Fruit fly (Drosophila melanogaster) whole organism, embryonic: Measurements from ENCODE around the gene sordd2.

Experiments used
- Bgb ChIP-seq: fragments of 200-800 bp; sonication (Bioruptor generic); IDR thresholded peaks from 2 replicates; pipeline ENCODE4 v1.3.6; 2022; ENCODE audit warnings: missing biosample characterization, missing genetic modification characterization; ENCODE audit not compliant: partially characterized antibody
- CG10462 ChIP-seq: fragments of 200-800 bp; sonication (Bioruptor generic); optimal IDR thresholded peaks from 2 replicates; lab custom pipeline; 2016; ENCODE audit warnings: missing biosample characterization, missing genetic modification characterization
- CG10959 ChIP-seq: fragments of 200-800 bp; sonication (Bioruptor generic); IDR thresholded peaks from 2 replicates; pipeline ENCODE4 v1.3.6; 2022; ENCODE audit warnings: missing biosample characterization, missing genetic modification characterization
- CG12769 ChIP-seq: fragments of 200-800 bp; sonication (Bioruptor generic); optimal IDR thresholded peaks from 2 replicates; lab custom pipeline; 2019; ENCODE audit warnings: missing biosample characterization, mild to moderate bottlenecking, missing genetic modification characterization, moderate library complexity
- CG17385 ChIP-seq: fragments of 200-800 bp; sonication (Bioruptor generic); optimal IDR thresholded peaks from 3 replicates; lab custom pipeline; 2018; ENCODE audit warnings: missing biosample characterization, mild to moderate bottlenecking, missing genetic modification characterization
- CG4282 ChIP-seq: fragments of 200-800 bp; sonication (Bioruptor generic); optimal IDR thresholded peaks from 2 replicates; lab custom pipeline; 2016; ENCODE audit warnings: missing biosample characterization, missing genetic modification characterization
- CG6254 ChIP-seq: fragments of 200-800 bp; sonication (Bioruptor generic); optimal IDR thresholded peaks from 3 replicates; lab custom pipeline; 2017; ENCODE audit warnings: mild to moderate bottlenecking, missing biosample characterization, missing genetic modification reagents, missing genetic modification characterization
- CG6272 ChIP-seq: fragments of 200-800 bp; sonication (Bioruptor generic); IDR thresholded peaks from 2 replicates; pipeline ENCODE4 v1.3.6; 2022; ENCODE audit warnings: missing biosample characterization, missing genetic modification characterization
- CG6654 ChIP-seq: fragments of 200-800 bp; sonication (Bioruptor generic); optimal IDR thresholded peaks from 2 replicates; lab custom pipeline; 2017; ENCODE audit warnings: missing biosample characterization, mild to moderate bottlenecking, missing genetic modification characterization
- CG7372 ChIP-seq: fragments of 200-800 bp; sonication (Bioruptor generic); IDR thresholded peaks from 2 replicates; pipeline ENCODE4 v1.3.6; 2022; ENCODE audit warnings: missing biosample characterization, missing genetic modification characterization
- CG8089 ChIP-seq: fragments of 200-800 bp; sonication (Bioruptor generic); optimal IDR thresholded peaks from 3 replicates; lab custom pipeline; 2016; ENCODE audit warnings: missing biosample characterization, missing genetic modification characterization
- CG8281 ChIP-seq: fragments of 200-800 bp; sonication (Bioruptor generic); optimal IDR thresholded peaks from 2 replicates; lab custom pipeline; 2018; ENCODE audit warnings: missing biosample characterization, mild to moderate bottlenecking, missing genetic modification characterization, moderate library complexity
- CG8765 ChIP-seq: fragments of 200-800 bp; sonication (Bioruptor generic); IDR thresholded peaks from 2 replicates; pipeline ENCODE4 v1.3.6; 2022; ENCODE audit warnings: missing biosample characterization, missing genetic modification characterization
- Camta ChIP-seq: fragments of 200-800 bp; sonication (Bioruptor generic); optimal IDR thresholded peaks from 2 replicates; lab custom pipeline; 2016; ENCODE audit warnings: missing biosample characterization, missing genetic modification characterization
- D19A ChIP-seq: fragments of 200-800 bp; optimal IDR thresholded peaks from 3 replicates; lab custom pipeline; 2019; ENCODE audit warnings: missing biosample characterization, mild to moderate bottlenecking, missing genetic modification characterization, moderate library complexity
- Dip2 ChIP-seq: fragments of 200-800 bp; sonication (Bioruptor generic); IDR thresholded peaks from 2 replicates; pipeline ENCODE4 v1.3.6; 2022; ENCODE audit warnings: missing biosample characterization, missing genetic modification characterization
- Ets65A ChIP-seq: fragments of 200-800 bp; sonication (Bioruptor generic); peaks from one replicate; lab custom pipeline; 2016; ENCODE audit warnings: missing biosample characterization, missing genetic modification characterization
- Fer2 ChIP-seq: fragments of 200-800 bp; sonication (Bioruptor generic); optimal IDR thresholded peaks from 2 replicates; lab custom pipeline; 2018; ENCODE audit warnings: missing biosample characterization, mild to moderate bottlenecking, missing genetic modification characterization, moderate library complexity
- Hmr ChIP-seq: fragments of 200-800 bp; sonication (Bioruptor generic); optimal IDR thresholded peaks from 3 replicates; lab custom pipeline; 2017; ENCODE audit warnings: mild to moderate bottlenecking, missing biosample characterization, missing genetic modification reagents, missing genetic modification characterization
- Hmx ChIP-seq: fragments of 200-800 bp; sonication (Bioruptor generic); optimal IDR thresholded peaks from 2 replicates; lab custom pipeline; 2016; ENCODE audit warnings: missing biosample characterization, missing genetic modification characterization
- MBD-R2 ChIP-seq: fragments of 200-800 bp; sonication (Bioruptor generic); IDR thresholded peaks from 2 replicates; pipeline ENCODE4 v1.3.6; 2022; ENCODE audit warnings: missing biosample characterization, missing genetic modification characterization
- NC2α ChIP-seq: fragments of 200-800 bp; sonication (Bioruptor generic); optimal IDR thresholded peaks from 2 replicates; lab custom pipeline; 2016; ENCODE audit warnings: missing biosample characterization, missing genetic modification characterization
- Opbp ChIP-seq: fragments of 200-800 bp; sonication (Bioruptor generic); IDR thresholded peaks from 3 replicates; pipeline ENCODE4 v1.3.6; 2022; ENCODE audit warnings: missing biosample characterization, missing genetic modification characterization; ENCODE audit not compliant: partially characterized antibody
- Scr ChIP-seq: fragments of 200-800 bp; sonication (Bioruptor generic); IDR thresholded peaks from 2 replicates; pipeline ENCODE4 v1.3.6; 2022; ENCODE audit warnings: missing biosample characterization, missing genetic modification characterization; ENCODE audit not compliant: partially characterized antibody
- Sry-β ChIP-seq: fragments of 200-800 bp; sonication (Bioruptor generic); optimal IDR thresholded peaks from 2 replicates; lab custom pipeline; 2018; ENCODE audit warnings: missing biosample characterization, mild to moderate bottlenecking, missing genetic modification characterization, moderate library complexity
- Xrp1 ChIP-seq: fragments of 200-800 bp; sonication (Bioruptor generic); IDR thresholded peaks from 2 replicates; pipeline ENCODE4 v1.3.6; 2022; ENCODE audit warnings: missing biosample characterization, missing genetic modification characterization
- bcd ChIP-seq: fragments of 200-800 bp; sonication (Bioruptor generic); optimal IDR thresholded peaks from 2 replicates; lab custom pipeline; 2017; ENCODE audit warnings: missing biosample characterization, mild to moderate bottlenecking, missing genetic modification characterization
- cad ChIP-seq: fragments of >200 bp; optimal IDR thresholded peaks from 2 replicates; lab custom pipeline; 2017; ENCODE audit warnings: missing biosample characterization, missing genetic modification characterization
- corto ChIP-seq: fragments of 200-800 bp; sonication (Bioruptor generic); optimal IDR thresholded peaks from 2 replicates; lab custom pipeline; 2016; ENCODE audit warnings: missing biosample characterization, mild to moderate bottlenecking, missing genetic modification characterization, moderate library complexity
- gcm ChIP-seq: fragments of 200-800 bp; sonication (Bioruptor generic); optimal IDR thresholded peaks from 2 replicates; lab custom pipeline; 2019; ENCODE audit warnings: missing biosample characterization, mild to moderate bottlenecking, missing genetic modification characterization, moderate library complexity
- grau ChIP-seq: fragments of 200-800 bp; optimal IDR thresholded peaks from 3 replicates; lab custom pipeline; 2019; ENCODE audit warnings: missing biosample characterization, mild to moderate bottlenecking, missing genetic modification characterization, moderate library complexity
- gt ChIP-seq: fragments of 200-800 bp; sonication (Bioruptor generic); IDR thresholded peaks from 2 replicates; pipeline ENCODE4 v1.3.6; 2022; ENCODE audit warnings: missing biosample characterization, missing genetic modification characterization
- hkb ChIP-seq, 2 experiments: fragments of 200-800 bp in 1 of 2; fragments of >200 bp in 1 of 2; sonication (Bioruptor generic) in 1 of 2; IDR thresholded peaks in 1 of 2; optimal IDR thresholded peaks in 1 of 2; 2 replicates each; pipeline versions ENCODE4 v1.3.6 to Lab custom; 2017 to 2022; ENCODE audit warnings: missing biosample characterization in 1 of 2, missing genetic modification characterization in 1 of 2
- lov ChIP-seq, 2 experiments: fragments of 200-800 bp in 1 of 2; fragments of >200 bp in 1 of 2; sonication (Bioruptor generic) in 1 of 2; IDR thresholded peaks in 1 of 2; optimal IDR thresholded peaks in 1 of 2; 2 replicates in 1 of 2; 3 replicates in 1 of 2; pipeline versions ENCODE4 v1.3.6 to Lab custom; 2017 to 2022; ENCODE audit warnings: missing biosample characterization in 1 of 2, missing genetic modification characterization in 1 of 2
- nau ChIP-seq: fragments of 200-800 bp; sonication (Bioruptor generic); optimal IDR thresholded peaks from 3 replicates; lab custom pipeline; 2017; ENCODE audit warnings: missing biosample characterization, mild to moderate bottlenecking, missing genetic modification characterization, missing genetic modification reagents
- nom ChIP-seq: fragments of 200-800 bp; sonication (Bioruptor generic); optimal IDR thresholded peaks from 2 replicates; lab custom pipeline; 2017; ENCODE audit warnings: missing biosample characterization, missing genetic modification characterization, mild to moderate bottlenecking, moderate library complexity, missing genetic modification reagents
- prd ChIP-seq, 3 experiments: fragments of >200 bp in 2 of 3; fragments of 200-800 bp in 1 of 3; sonication (Bioruptor generic) in 1 of 3; optimal IDR thresholded peaks in 2 of 3; IDR thresholded peaks in 1 of 3; 2 replicates in 2 of 3; 3 replicates in 1 of 3; pipeline versions ENCODE4 v1.3.6 to Lab custom; 2017 to 2022; ENCODE audit warnings: missing biosample characterization in 1 of 3, missing genetic modification characterization in 1 of 3
- pzg ChIP-seq: fragments of 200-800 bp; sonication (Bioruptor generic); optimal IDR thresholded peaks from 3 replicates; lab custom pipeline; 2018; ENCODE audit warnings: missing biosample characterization, mild to moderate bottlenecking, missing genetic modification characterization, moderate library complexity
- sens ChIP-seq: fragments of 200-800 bp; sonication (Bioruptor generic); peaks from one replicate; lab custom pipeline; 2016; ENCODE audit warnings: missing biosample characterization, missing genetic modification characterization
- slp2 ChIP-seq: fragments of 200-800 bp; sonication (Bioruptor generic); optimal IDR thresholded peaks from 2 replicates; lab custom pipeline; 2016; ENCODE audit warnings: missing biosample characterization, missing genetic modification characterization
- sna ChIP-seq: fragments of 200-800 bp; sonication (Bioruptor generic); IDR thresholded peaks from 2 replicates; pipeline ENCODE4 v1.3.6; 2022; ENCODE audit warnings: missing biosample characterization, missing genetic modification characterization; ENCODE audit not compliant: partially characterized antibody
- sqz ChIP-seq: fragments of 200-800 bp; sonication (Bioruptor generic); optimal IDR thresholded peaks from 3 replicates; lab custom pipeline; 2018; ENCODE audit warnings: missing biosample characterization, mild to moderate bottlenecking, missing genetic modification characterization
- stc ChIP-seq: fragments of 200-800 bp; sonication (Bioruptor generic); IDR thresholded peaks from 2 replicates; pipeline ENCODE4 v1.3.6; 2022; ENCODE audit warnings: missing biosample characterization, missing genetic modification characterization
- sug ChIP-seq: fragments of 200-800 bp; optimal IDR thresholded peaks from 2 replicates; lab custom pipeline; 2019; ENCODE audit warnings: missing biosample characterization, mild to moderate bottlenecking, missing genetic modification characterization, moderate library complexity
- tin ChIP-seq: fragments of 200-800 bp; sonication (Bioruptor generic); optimal IDR thresholded peaks from 3 replicates; lab custom pipeline; 2016; ENCODE audit warnings: missing biosample characterization, missing genetic modification characterization
- tna ChIP-seq: fragments of 200-800 bp; sonication (Bioruptor generic); IDR thresholded peaks from 2 replicates; pipeline ENCODE4 v1.3.6; 2022; ENCODE audit warnings: missing biosample characterization, missing genetic modification characterization; ENCODE audit not compliant: partially characterized antibody
- vnd ChIP-seq: fragments of 200-800 bp; sonication (Bioruptor generic); IDR thresholded peaks from 3 replicates; pipeline ENCODE4 v1.3.6; 2022; ENCODE audit warnings: missing biosample characterization, missing genetic modification characterization; ENCODE audit not compliant: partially characterized antibody

The sordd2 gene

DNA sequence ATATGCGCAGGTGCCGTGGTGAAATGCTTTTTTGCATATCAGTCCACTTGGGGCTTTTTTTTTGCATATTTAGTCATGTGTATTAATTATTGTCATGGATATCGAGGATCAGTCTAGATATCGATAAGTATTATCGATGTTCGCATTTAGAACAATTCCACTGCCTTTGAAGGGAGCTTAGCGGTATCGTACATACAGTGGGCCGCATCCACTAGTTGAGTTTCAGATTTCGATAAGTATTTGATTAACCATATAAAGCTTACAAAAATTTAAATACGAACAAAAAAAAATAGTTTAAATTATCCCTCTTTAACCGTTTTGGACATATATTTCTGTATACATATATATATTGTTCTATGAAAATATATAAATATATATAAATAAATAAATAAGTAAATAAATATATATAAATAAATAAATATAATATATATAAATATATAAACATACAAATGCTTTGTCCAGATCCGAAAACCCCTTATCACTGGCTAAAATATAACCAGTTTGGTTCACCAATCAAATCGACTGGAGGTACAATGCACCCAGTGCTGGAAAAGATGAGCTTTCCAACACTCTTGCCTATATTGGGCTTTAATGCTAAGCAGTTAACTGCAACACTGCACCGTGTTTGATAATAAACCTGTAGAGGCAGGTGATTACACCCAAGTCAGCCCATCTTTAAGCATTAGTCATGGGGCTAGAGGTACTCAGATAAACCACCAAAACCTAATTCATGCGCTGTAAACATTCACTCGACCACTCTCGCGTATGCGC, 4.1 kb upstream of the sordd2 start (continued):
- TF ChIP-seq nau (GFP tag; lab: Kevin White, UChicago) = no peak
- no peak for TF ChIP-seq slp2 (GFP tag; lab: Kevin White, UChicago)
- peak; percentile 30 for TF ChIP-seq D19A
- TF ChIP-seq gt = no peak
- TF ChIP-seq Ets65A (GFP tag; lab: Kevin White, UChicago) = peak; percentile 58
- TF ChIP-seq CG8765 (GFP tag; lab: Robert Waterston, UW) = no peak
- TF ChIP-seq Hmr (GFP tag; lab: Kevin White, UChicago) = peak; percentile 58
- TF ChIP-seq CG17385 (GFP tag; lab: Kevin White, UChicago) = peak; percentile 36
- TF ChIP-seq sqz = no peak
- TF ChIP-seq stc = no peak
- TF ChIP-seq Fer2 = no peak
- TF ChIP-seq CG6654 (GFP tag; lab: Kevin White, UChicago) = no peak
- TF ChIP-seq CG8089 (GFP tag; lab: Kevin White, UChicago) = no peak
- TF ChIP-seq Camta (GFP tag; lab: Kevin White, UChicago) = no peak
- no peak for TF ChIP-seq CG8281 (tag; lab: Kevin White, UChicago)
- no peak for TF ChIP-seq CG12769 (tag; lab: Kevin White, UChicago)
- TF ChIP-seq CG10462 = no peak
- no peak for TF ChIP-seq hkb (optimal IDR thresholded peaks at IDR 0.05; lab: Kevin White, UChicago)
- no peak for TF ChIP-seq hkb (GFP tag; IDR thresholded peaks at IDR 0.05; lab: Robert Waterston, UW)
- no peak for TF ChIP-seq tin (GFP tag; lab: Kevin White, UChicago)
- TF ChIP-seq pzg (GFP tag; lab: Kevin White, UChicago) = peak; percentile 42
- TF ChIP-seq Opbp (GFP tag; lab: Robert Waterston, UW) = peak; percentile 88; the same call in 2 of the 3 replicates
- TF ChIP-seq Xrp1 = no peak
- TF ChIP-seq grau (tag; lab: Kevin White, UChicago) = peak; percentile 37
- TF ChIP-seq MBD-R2 (GFP tag; lab: Robert Waterston, UW) = peak; percentile 44
- TF ChIP-seq prd (optimal IDR thresholded peaks at IDR 0.05; lab: Kevin White, UChicago) = no peak
- TF ChIP-seq prd (GFP tag; IDR thresholded peaks at IDR 0.05; lab: Robert Waterston, UW) = no peak
- TF ChIP-seq lov (optimal IDR thresholded peaks at IDR 0.05; lab: Kevin White, UChicago) = no peak
- TF ChIP-seq lov (GFP tag; IDR thresholded peaks at IDR 0.05; lab: Robert Waterston, UW) = no peak
- TF ChIP-seq tna (GFP tag; lab: Robert Waterston, UW) = peak; percentile 38; the same call in 1 of the 2 replicates
- peak; percentile 31; the same call in 1 of the 2 replicates for TF ChIP-seq sna
- no peak for TF ChIP-seq bcd (GFP tag; lab: Kevin White, UChicago)
- TF ChIP-seq cad = no peak
- no peak for TF ChIP-seq CG4282 (GFP tag; lab: Kevin White, UChicago)
- TF ChIP-seq gcm (GFP tag; lab: Kevin White, UChicago) = peak; percentile 21
- TF ChIP-seq sug = peak; percentile 54
- TF ChIP-seq nom = no peak
- no peak for TF ChIP-seq CG6272 (GFP tag; lab: Robert Waterston, UW)
- no peak for TF ChIP-seq CG7372 (GFP tag; lab: Robert Waterston, UW)
- TF ChIP-seq CG10959 (GFP tag; lab: Robert Waterston, UW) = no peak
- peak; percentile 59; the same call in 2 of the 3 replicates for TF ChIP-seq vnd (GFP tag; lab: Robert Waterston, UW)
- no peak for TF ChIP-seq Hmx (GFP tag; lab: Kevin White, UChicago)
- TF ChIP-seq Sry-β = no peak
- TF ChIP-seq Dip2 (GFP tag; lab: Robert Waterston, UW) = no peak
- TF ChIP-seq NC2α (GFP tag; lab: Kevin White, UChicago) = no peak
- no peak for TF ChIP-seq corto
- TF ChIP-seq sens (GFP tag; lab: Kevin White, UChicago) = peak; percentile 5
- TF ChIP-seq CG6254 = no peak
- peak; percentile 75 for TF ChIP-seq Bgb (GFP tag; lab: Robert Waterston, UW)
- peak; percentile 81 for TF ChIP-seq Scr (GFP tag; lab: Robert Waterston, UW)
